Worm (Caenorhabditis elegans) whole organism, L3 larva: ENCODE data around the gene M199.8.

Experiments used
- R02D3.7 ChIP-seq: fragments of 150-350 bp; optimal IDR thresholded peaks from 2 replicates; lab custom pipeline; 2014; ENCODE audit warnings: missing biosample characterization, missing genetic modification characterization
- ama-1 ChIP-seq: fragments of 150-350 bp; optimal IDR thresholded peaks from 2 replicates; lab custom pipeline; 2018
- ceh-28 ChIP-seq: fragments of 150-350 bp; optimal IDR thresholded peaks from 2 replicates; lab custom pipeline; 2014; ENCODE audit warnings: missing biosample characterization, missing genetic modification reagents, missing genetic modification characterization
- daf-12 ChIP-seq: fragments of 150-350 bp; optimal IDR thresholded peaks from 2 replicates; lab custom pipeline; 2014; ENCODE audit warnings: missing biosample characterization, missing genetic modification reagents, missing genetic modification characterization
- egl-5 ChIP-seq: fragments of 150-350 bp; optimal IDR thresholded peaks from 2 replicates; lab custom pipeline; 2017; ENCODE audit warnings: missing biosample characterization, missing genetic modification reagents, missing genetic modification characterization, inconsistent platforms
- eor-1 ChIP-seq, 2 experiments: fragments of 150-350 bp; optimal IDR thresholded peaks; 2 replicates each; lab custom pipeline; 2014 to 2018; ENCODE audit warnings: missing biosample characterization in 2 of 2, missing genetic modification characterization in 2 of 2
- fkh-10 ChIP-seq: sonication (generic microtip); optimal IDR thresholded peaks from 2 replicates; lab custom pipeline; 2017; ENCODE audit warnings: missing biosample characterization, missing genetic modification reagents, missing genetic modification characterization
- fkh-2 ChIP-seq: fragments of 150-350 bp; optimal IDR thresholded peaks from 2 replicates; lab custom pipeline; 2014; ENCODE audit warnings: missing biosample characterization, missing genetic modification reagents, missing genetic modification characterization
- jun-1 ChIP-seq: fragments of 150-350 bp; optimal IDR thresholded peaks from 2 replicates; lab custom pipeline; 2014; ENCODE audit warnings: missing biosample characterization, missing genetic modification reagents, missing genetic modification characterization
- lin-15B ChIP-seq: fragments of 150-350 bp; optimal IDR thresholded peaks from 2 replicates; lab custom pipeline; 2014; ENCODE audit warnings: missing biosample characterization, missing genetic modification characterization
- lsy-12 ChIP-seq: sonication (generic microtip); optimal IDR thresholded peaks from 2 replicates; lab custom pipeline; 2016; ENCODE audit warnings: mild to moderate bottlenecking, missing genetic modification characterization, missing compliant biosample characterization
- mdl-1 ChIP-seq: fragments of 150-350 bp; optimal IDR thresholded peaks from 2 replicates; lab custom pipeline; 2014; ENCODE audit warnings: missing biosample characterization, missing genetic modification characterization
- nfya-1 ChIP-seq: sonication (generic microtip); optimal IDR thresholded peaks from 2 replicates; lab custom pipeline; 2017; ENCODE audit warnings: missing genetic modification characterization, mild to moderate bottlenecking, missing compliant biosample characterization, antibody characterized with exemption, moderate library complexity; ENCODE audit not compliant: insufficient read depth
- nhr-11 ChIP-seq: fragments of 150-350 bp; optimal IDR thresholded peaks from 2 replicates; lab custom pipeline; 2014; ENCODE audit warnings: missing biosample characterization, missing genetic modification characterization
- nhr-23 ChIP-seq: fragments of 150-350 bp; optimal IDR thresholded peaks from 2 replicates; lab custom pipeline; 2014; ENCODE audit warnings: missing biosample characterization, missing genetic modification reagents, missing genetic modification characterization
- nhr-28 ChIP-seq: fragments of 150-350 bp; optimal IDR thresholded peaks from 2 replicates; lab custom pipeline; 2014; ENCODE audit warnings: missing biosample characterization, missing genetic modification characterization
- nhr-43 ChIP-seq: sonication (generic microtip); optimal IDR thresholded peaks from 2 replicates; lab custom pipeline; 2016; ENCODE audit warnings: mild to moderate bottlenecking, missing genetic modification characterization, missing compliant biosample characterization; ENCODE audit not compliant: poor library complexity, severe bottlenecking
- sea-2 ChIP-seq: fragments of 150-350 bp; sonication (generic microtip); optimal IDR thresholded peaks from 4 replicates; lab custom pipeline; 2014; ENCODE audit warnings: missing biosample characterization, missing genetic modification reagents, missing genetic modification characterization
- skn-1 ChIP-seq: fragments of 150-350 bp; optimal IDR thresholded peaks from 2 replicates; lab custom pipeline; 2014; ENCODE audit warnings: missing biosample characterization, missing genetic modification characterization
- tbx-2 ChIP-seq: sonication (generic microtip); optimal IDR thresholded peaks from 2 replicates; lab custom pipeline; 2016; ENCODE audit warnings: mild to moderate bottlenecking, missing genetic modification characterization, missing compliant biosample characterization
- zag-1 ChIP-seq: fragments of 150-350 bp; optimal IDR thresholded peaks from 2 replicates; lab custom pipeline; 2014; ENCODE audit warnings: missing biosample characterization, missing genetic modification characterization

M199.8 gene

DNA sequence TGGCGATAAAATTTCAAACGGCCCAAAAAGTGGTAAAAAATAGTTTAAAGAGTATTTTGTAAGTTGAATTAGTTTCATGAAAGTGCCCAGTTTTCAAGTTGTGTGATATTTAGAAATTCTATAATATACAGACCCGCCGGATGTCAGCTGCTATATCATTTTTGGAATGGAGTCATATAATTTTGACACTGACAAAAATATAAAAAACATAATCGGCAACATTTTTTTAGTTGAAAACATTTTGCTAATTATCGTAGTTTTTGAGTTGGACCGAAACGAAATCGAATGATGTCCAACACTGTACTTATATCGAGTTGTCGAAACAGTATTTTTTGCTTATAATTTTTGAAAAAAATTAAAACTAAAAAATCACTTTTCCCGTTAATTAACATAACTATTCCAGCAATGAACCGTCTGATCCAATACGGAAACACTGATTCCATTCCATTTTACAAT, 30.5 kb downstream of the M199.8 start, which contains the start of gene srt-44:
Gene srt-44, plus strand, starts transcription at position 406 of the 456 bp plus-strand sequence.
- TF ChIP-seq skn-1 = no peak
- TF ChIP-seq daf-12 = no peak
- no peak for TF ChIP-seq ama-1
- TF ChIP-seq tbx-2 (tag; lab: Kevin White, UChicago) = no peak
- TF ChIP-seq lin-15B (tag; lab: Kevin White, UChicago) = no peak
- no peak for TF ChIP-seq egl-5 (tag; lab: Kevin White, UChicago)
- no peak for TF ChIP-seq zag-1 (tag; lab: Kevin White, UChicago)
- TF ChIP-seq nhr-11 (tag; lab: Kevin White, UChicago) = no peak
- TF ChIP-seq nfya-1 (tag; lab: Kevin White, UChicago) = no peak
- TF ChIP-seq jun-1 (tag; lab: Kevin White, UChicago) = no peak
- no peak for TF ChIP-seq nhr-43 (tag; lab: Kevin White, UChicago)
- no peak for TF ChIP-seq nhr-23 (tag; lab: Kevin White, UChicago)
- no peak for TF ChIP-seq nhr-28
- no peak for TF ChIP-seq ceh-28
- no peak for TF ChIP-seq sea-2 (GFP tag; lab: Kevin White, UChicago)
- TF ChIP-seq lsy-12 (tag; lab: Kevin White, UChicago) = no peak
- no peak for TF ChIP-seq R02D3.7 (tag; lab: Kevin White, UChicago)
- no peak for TF ChIP-seq fkh-10 (GFP tag; lab: Kevin White, UChicago)
- TF ChIP-seq fkh-2 (tag; lab: Kevin White, UChicago) = no peak

DNA sequence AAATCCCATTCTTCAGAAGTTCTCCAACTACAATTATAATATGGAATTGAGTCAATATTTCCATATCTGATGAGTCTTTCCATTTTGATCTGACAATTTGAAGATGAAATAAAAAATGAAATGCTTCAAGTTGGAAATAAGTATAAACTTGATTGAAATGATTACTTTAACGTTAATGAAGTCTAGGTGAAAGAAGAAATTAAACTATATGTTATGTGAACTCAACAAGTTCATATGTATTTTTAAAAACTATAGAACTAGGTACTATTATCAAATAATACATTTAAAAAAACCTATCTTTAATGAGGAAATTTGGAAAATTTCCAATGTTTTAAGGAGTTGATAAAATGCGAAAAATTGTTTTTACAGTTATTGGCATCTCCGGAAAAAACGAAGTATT, 35.5 kb downstream of the M199.8 start, which contains the start of gene srt-49:
Gene srt-49, minus strand, starts transcription at position 101 of the 400 bp plus-strand sequence.
- TF ChIP-seq mdl-1 (tag; lab: Kevin White, UChicago) (no peak), eor-1 (tag; optimal IDR thresholded peaks at IDR 0.05; lab: Kevin White, UChicago) (no peak), fkh-10 (GFP tag; lab: Kevin White, UChicago) (no peak)
